Fruit fly (Drosophila melanogaster) whole organism: ENCODE measurements around the gene CG4332.

ENCODE experiments used
- CG8478 ChIP-seq: fragments of >200 bp; optimal IDR thresholded peaks from 2 replicates; lab custom pipeline; 2018; ENCODE audit warnings: inconsistent platforms
- Dll ChIP-seq: fragments of >200 bp; optimal IDR thresholded peaks from 2 replicates; lab custom pipeline; 2017
- EcR ChIP-seq, 2 experiments: fragments of >200 bp; optimal IDR thresholded peaks; 2 replicates each; lab custom pipeline; 2017; ENCODE audit warnings: missing biosample characterization in 2 of 2, missing genetic modification characterization in 2 of 2, missing genetic modification reagents in 2 of 2
- pan ChIP-seq: fragments of >200 bp; optimal IDR thresholded peaks from 2 replicates; lab custom pipeline; 2017
- psq ChIP-seq: fragments of >200 bp; optimal IDR thresholded peaks from 2 replicates; lab custom pipeline; 2017
- usp ChIP-seq: fragments of >200 bp; optimal IDR thresholded peaks from 2 replicates; lab custom pipeline; 2017; ENCODE audit warnings: missing biosample characterization, missing genetic modification characterization, mixed read lengths

Gene CG4332

DNA sequence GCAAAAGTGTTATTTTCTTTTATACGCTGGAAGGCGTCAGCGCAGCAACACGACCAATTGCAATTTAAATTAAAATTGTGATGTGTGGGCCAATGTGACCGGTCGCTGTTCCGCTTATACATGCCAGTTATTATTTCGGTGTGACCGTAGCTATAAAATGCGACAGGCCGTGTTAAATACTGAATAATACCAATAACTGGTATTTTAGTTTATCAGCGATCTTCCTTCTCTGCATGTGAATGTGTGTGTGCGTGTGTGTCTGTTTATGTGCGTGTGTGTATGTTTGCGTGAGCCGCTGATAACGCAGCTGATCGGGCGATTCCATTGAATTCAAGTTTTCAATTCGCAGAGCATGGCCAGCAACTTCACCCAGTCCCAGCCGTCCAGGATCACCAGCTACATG lies 26.1 kb upstream of the CG4332 start, which contains the start of the genes CG32638, CG15717 and MFS10:
Gene CG32638, minus strand, starts transcription at position 45 of the 403 bp plus-strand sequence.
Gene CG15717, plus strand, starts transcription at position 203 of the 403 bp plus-strand sequence.
Gene MFS10, plus strand, starts transcription at position 269 of the 403 bp plus-strand sequence.
- TF ChIP-seq pan (lab: Kevin White, UChicago) = no peak
- TF ChIP-seq Dll (lab: Kevin White, UChicago) = no peak
- no peak for TF ChIP-seq usp (GFP tag; lab: Kevin White, UChicago)
- TF ChIP-seq CG8478 = no peak
- no peak for TF ChIP-seq EcR (GFP tag; optimal IDR thresholded peaks at IDR 0.05; lab: Kevin White, UChicago)
- no peak for TF ChIP-seq psq

DNA sequence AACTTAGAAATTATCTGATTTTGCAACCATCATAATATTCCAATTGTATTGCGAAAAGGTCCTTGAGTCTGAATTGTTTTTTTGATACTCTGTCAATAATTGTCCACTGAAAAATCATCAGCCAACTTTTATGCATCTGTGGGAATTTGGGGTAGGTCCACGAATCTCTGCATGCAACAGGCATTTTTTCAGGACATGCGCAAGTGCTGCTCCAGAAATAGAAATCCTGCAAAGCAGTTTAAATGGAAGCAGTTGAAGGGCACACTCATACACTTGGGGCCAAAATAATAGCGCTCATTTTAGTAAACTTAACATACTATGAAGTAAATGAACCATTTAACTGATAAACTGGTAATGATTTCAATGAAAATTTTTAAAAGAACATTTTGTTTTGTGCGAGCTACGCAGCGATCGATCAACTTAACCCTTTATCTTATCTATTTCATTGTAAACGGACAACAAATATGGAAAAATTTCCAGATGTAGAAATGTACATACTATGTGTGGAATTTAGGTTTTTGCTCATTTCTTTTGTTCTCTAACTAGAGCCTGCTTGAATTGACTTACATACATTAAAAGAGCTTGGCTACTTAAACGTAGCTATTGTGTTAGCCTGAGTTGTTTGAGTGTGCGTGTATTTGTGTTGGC lies 24.5 kb upstream of the CG4332 start:
- TF ChIP-seq usp (GFP tag; lab: Kevin White, UChicago) (no peak), psq (no peak), Dll (lab: Kevin White, UChicago) (no peak), EcR (GFP tag; optimal IDR thresholded peaks at IDR 0.05; lab: Kevin White, UChicago) (no peak), pan (lab: Kevin White, UChicago) (no peak), CG8478 (no peak)

DNA sequence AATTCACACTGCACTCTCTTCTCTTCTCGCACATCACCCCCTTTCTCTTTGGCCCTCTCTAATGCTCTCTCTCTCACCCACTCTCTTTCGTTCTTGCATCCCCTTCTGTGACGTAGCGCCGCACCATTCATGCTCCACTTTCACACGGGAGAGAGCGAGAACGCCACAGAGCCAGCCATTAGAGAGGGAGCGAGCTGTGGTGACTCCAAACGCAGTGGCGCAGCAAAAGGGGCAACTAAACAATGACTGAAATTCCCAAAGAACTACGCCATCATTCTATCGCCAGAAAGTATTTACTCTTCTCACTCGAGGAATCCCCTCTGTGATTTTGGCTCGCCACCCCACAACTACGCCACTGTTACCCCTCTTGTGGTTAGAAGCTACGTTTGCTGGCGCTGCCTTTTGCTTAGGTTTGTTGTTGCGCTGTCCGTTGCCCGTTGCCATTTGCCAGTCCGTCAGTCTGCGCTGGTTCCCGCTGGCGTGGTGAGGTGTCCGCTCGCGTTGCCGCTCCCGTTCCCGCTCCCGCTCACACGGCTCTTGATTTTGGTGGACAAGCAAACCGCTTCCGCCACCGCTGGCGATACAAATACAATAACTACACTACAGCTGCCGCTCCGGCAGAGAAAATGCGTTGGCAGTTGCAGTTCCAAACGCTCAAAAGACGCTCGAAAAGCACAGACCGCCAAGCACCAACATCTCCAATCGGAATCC lies 23.6 kb upstream of the CG4332 start:
- TF ChIP-seq CG8478 (no peak), Dll (lab: Kevin White, UChicago) (peak; percentile 68), psq (no peak), pan (lab: Kevin White, UChicago) (no peak), EcR (GFP tag; optimal IDR thresholded peaks at IDR 0.05; lab: Kevin White, UChicago) (no peak), usp (GFP tag; lab: Kevin White, UChicago) (no peak)

DNA sequence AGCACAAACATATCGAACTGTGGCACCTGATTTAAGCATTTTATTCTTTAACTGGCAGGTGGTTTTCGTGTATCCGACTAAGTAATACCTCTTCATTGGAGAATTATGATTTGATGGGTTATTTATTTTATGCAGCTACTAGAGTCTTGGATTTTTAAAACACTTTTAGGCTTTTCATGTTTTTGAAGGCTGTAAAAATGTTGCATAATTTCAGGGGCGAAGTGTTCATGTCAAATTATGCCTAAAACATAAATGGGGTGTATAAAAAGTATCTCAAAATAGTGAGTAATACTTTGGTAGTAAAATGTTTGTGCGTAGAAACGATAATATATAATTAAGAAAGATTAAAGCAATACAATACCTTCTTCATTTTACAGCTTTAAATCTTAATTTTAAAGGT lies 20.0 kb upstream of the CG4332 start:
- TF ChIP-seq Dll (lab: Kevin White, UChicago) = no peak
- no peak for TF ChIP-seq usp (GFP tag; lab: Kevin White, UChicago)
- no peak for TF ChIP-seq pan (lab: Kevin White, UChicago)
- TF ChIP-seq CG8478 = no peak
- TF ChIP-seq EcR (GFP tag; optimal IDR thresholded peaks at IDR 0.05; lab: Kevin White, UChicago) = no peak
- no peak for TF ChIP-seq psq

DNA sequence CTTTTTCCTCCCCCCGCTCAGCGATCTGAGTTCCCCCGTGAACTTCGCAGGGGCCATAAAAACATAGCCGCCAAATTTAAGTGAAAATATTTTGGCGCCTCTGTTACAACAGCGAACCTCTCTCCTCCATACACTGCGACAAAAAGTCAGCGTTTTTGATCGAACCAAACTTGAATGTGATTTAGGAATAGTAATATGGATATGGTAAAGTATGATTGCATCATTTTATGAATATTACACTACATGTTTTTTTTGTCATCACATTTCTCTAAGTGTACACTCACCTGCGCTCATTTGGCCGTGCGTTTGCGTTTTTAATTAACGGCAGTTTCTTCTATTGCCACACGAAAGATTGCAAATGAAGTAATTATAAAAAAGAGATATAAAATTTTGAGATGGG lies 19.1 kb upstream of the CG4332 start:
- no peak for TF ChIP-seq Dll (lab: Kevin White, UChicago)
- no peak for TF ChIP-seq usp (GFP tag; lab: Kevin White, UChicago)
- TF ChIP-seq EcR (GFP tag; optimal IDR thresholded peaks at IDR 0.05; lab: Kevin White, UChicago) = no peak
- TF ChIP-seq pan (lab: Kevin White, UChicago) = no peak
- no peak for TF ChIP-seq psq
- no peak for TF ChIP-seq CG8478

DNA sequence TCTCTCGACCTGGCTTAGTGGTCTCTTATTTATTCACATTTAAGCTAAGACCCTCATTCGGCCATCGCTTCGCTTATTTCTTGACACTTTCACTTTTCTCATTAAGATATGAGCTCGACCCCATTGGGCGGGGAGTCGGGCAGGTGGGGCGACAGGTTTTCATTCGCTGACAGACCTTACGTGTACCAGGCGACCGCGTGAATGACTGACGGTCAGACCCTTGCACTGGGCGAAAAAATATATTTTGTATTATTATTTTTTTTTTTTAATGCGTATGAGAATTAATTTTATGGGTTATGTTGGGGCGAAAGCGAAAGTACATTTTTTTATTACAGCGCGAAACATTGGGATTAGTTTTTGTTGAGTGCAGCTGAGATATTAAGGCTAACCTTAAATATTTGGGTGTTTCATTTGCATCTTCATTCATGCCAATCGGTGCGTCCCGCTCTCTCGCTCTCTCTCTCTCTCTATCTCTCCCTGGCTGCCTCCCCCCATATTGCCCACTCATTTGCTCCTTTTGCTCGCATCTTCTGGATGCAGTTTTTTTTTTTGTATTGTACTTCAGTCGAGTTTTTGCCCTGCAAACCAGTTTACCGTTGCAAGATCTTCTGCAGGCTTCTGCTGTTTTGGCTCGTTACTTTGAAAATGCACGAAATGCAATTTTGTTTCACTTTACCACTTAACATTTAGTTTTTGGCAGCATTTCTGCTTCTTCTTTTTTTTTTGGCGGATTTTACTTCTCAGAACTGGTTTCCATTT lies 17.7 kb upstream of the CG4332 start:
- no peak for TF ChIP-seq psq
- TF ChIP-seq pan (lab: Kevin White, UChicago) = no peak
- no peak for TF ChIP-seq CG8478

DNA sequence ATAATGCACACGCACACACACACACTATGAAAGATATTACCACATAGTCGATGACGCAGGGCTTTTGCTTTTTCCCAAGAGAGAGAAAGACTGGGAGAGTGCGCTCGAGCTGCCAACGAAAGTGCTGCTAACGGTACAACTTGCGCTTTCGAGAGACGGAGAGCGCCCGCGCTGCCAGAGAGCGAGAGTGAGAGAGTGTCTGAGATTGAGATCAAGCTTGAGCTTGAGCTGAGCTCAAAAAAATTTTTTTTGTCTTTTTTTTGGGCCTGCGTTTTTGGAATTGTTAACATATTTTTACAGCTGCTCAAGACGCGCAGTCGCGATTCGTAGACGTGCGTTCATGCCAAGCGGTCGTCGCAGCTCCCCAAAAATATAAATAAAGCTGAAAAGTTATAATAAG lies 16.0 kb upstream of the CG4332 start, which contains the start of gene CG32645:
Gene CG32645, plus strand, starts transcription at position 313 of the 400 bp plus-strand sequence.
- TF ChIP-seq pan (lab: Kevin White, UChicago) (no peak), psq (no peak), EcR (GFP tag; optimal IDR thresholded peaks at IDR 0.05; lab: Kevin White, UChicago) (no peak), usp (GFP tag; lab: Kevin White, UChicago) (no peak), Dll (lab: Kevin White, UChicago) (peak; percentile 11), CG8478 (no peak)

DNA sequence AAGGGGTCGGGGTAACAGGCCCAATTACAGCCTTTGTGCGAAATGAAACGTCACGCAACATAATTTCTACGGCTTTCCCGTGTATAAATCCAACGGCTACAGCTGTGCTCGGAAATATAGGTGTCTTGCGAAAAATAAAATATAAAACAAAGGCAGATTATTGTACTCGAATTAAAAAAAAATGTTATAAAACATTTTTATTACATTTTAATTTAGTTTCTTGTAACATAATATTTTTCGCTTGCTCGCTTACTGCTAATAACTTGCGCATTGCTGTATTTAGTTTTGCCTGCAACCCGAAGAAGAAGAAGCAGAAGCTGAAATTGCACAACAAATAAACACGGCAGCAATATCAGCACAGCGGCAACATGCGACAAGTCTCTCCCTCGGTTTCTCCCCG lies 11.7 kb upstream of the CG4332 start:
- TF ChIP-seq psq (no peak), Dll (lab: Kevin White, UChicago) (no peak), usp (GFP tag; lab: Kevin White, UChicago) (no peak), pan (lab: Kevin White, UChicago) (no peak), EcR (GFP tag; optimal IDR thresholded peaks at IDR 0.05; lab: Kevin White, UChicago) (no peak), CG8478 (no peak)

DNA sequence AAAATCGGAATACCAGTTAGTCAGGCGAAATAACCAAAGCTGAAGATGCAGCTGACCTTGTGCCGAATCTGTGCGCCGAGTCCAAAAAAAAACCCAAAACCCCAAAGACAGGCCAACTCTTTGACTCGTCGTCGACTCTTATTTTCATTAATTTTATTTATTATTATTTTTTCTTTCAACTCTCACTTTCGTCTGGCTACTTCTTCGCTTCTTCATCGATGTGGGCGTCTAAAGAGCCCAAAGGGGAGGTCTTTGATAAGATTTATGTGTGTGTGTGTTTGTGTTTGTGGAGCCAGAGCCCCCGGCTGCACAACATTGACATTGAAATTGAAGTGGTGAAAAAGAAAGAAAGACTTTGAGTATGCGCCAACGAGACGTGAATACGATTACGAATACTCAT lies 9.0 kb upstream of the CG4332 start:
- no peak for TF ChIP-seq psq
- TF ChIP-seq pan (lab: Kevin White, UChicago) = no peak
- TF ChIP-seq usp (GFP tag; lab: Kevin White, UChicago) = no peak
- TF ChIP-seq EcR (GFP tag; optimal IDR thresholded peaks at IDR 0.05; lab: Kevin White, UChicago) = no peak
- no peak for TF ChIP-seq Dll (lab: Kevin White, UChicago)
- TF ChIP-seq CG8478 = no peak

DNA sequence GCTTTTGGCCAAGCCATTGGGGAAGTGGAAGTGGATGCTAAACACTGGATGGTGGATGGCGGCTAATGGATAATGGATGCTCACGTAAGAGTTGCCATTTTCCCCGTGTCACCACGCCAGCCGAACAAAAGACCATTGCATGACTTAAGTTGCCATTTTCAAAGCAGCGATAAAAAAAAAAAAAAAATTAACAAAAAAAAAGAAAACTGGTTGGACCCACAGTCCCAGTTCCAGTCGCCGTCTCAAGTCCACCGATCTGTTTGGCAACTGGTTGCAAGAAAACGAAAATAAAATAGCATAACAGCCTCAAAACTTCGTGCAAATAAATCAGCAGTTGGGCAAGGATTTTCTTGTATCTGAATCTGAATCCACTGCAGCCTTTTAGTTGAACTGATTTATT lies 5.8 kb upstream of the CG4332 start:
- no peak for TF ChIP-seq Dll (lab: Kevin White, UChicago)
- TF ChIP-seq psq = no peak

DNA sequence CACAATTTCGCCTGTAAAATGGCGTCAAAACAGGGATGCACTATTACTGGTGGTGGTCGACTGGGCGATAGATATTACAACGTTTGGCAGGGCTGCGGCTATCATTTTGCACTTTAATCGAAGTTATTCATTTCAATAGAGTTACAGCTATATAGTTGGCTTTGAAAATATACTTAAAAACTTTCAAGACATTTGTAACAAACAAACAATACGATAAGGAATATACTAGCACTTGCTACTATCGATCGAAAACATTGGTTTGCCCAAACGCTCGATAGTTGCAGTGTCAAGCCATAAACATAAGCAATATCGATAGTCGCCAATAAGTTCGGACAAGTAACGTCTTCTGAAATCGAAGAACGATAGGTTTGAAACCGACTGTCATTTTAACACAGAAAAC lies 4.6 kb downstream of the CG4332 start, which contains the start of the genes Bap60 and CG12096:
Gene Bap60, minus strand, starts transcription at position 28 of the 400 bp plus-strand sequence.
Gene CG12096, plus strand, starts transcription at position 124 of the 400 bp plus-strand sequence.
- no peak for TF ChIP-seq EcR (GFP tag; optimal IDR thresholded peaks at IDR 0.05; lab: Kevin White, UChicago)

DNA sequence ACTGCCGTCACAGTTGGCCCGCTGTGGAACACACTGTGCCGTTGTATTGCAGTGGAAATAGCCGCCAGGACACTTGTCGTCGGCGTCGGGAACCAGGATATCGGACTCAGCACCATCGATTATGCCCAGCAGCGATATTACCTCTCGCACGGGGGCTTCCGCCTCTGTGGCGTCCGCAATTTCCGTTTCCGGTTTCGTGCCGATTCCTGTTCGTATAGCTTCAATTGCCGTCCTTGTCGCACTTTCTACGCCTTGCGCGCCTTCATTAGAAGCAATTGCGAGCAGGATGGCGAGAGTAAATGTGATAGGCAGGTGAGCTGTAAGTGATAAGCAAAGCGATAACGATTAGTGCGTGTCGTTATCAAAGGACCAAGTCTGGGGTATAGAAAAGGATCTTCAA lies 18.0 kb downstream of the CG4332 start:
- TF ChIP-seq CG8478 (no peak), psq (no peak), EcR (GFP tag; optimal IDR thresholded peaks at IDR 0.05; lab: Kevin White, UChicago) (no peak), usp (GFP tag; lab: Kevin White, UChicago) (no peak), Dll (lab: Kevin White, UChicago) (no peak), pan (lab: Kevin White, UChicago) (no peak)
